Worm (Caenorhabditis elegans) whole organism, L4 larva: Measurements from ENCODE around the gene F22F7.4.

ENCODE experiments used
- D1046.2 ChIP-seq: fragments of 200-800 bp; sonication (Bioruptor generic); IDR thresholded peaks from 2 replicates; pipeline ENCODE4 v1.3.6; 2022; ENCODE audit warnings: missing genetic modification characterization, missing compliant biosample characterization
- F26F4.8 ChIP-seq: fragments of 200-800 bp; sonication (Bioruptor generic); conservative IDR thresholded peaks from 2 replicates; pipeline ENCODE4 v1.3.6; 2022; ENCODE audit warnings: missing genetic modification characterization, missing compliant biosample characterization
- F44E2.7 ChIP-seq: fragments of 200-800 bp; sonication (Bioruptor generic); IDR thresholded peaks from 2 replicates; pipeline ENCODE4 v2.1.2; 2022; ENCODE audit warnings: missing genetic modification characterization, missing compliant biosample characterization
- T20F7.1 ChIP-seq: fragments of 200-800 bp; sonication (Bioruptor generic); optimal IDR thresholded peaks from 2 replicates; lab custom pipeline; 2018; ENCODE audit warnings: mild to moderate bottlenecking, missing genetic modification characterization, missing compliant biosample characterization
- Y48G9A.11 ChIP-seq: fragments of 200-800 bp; sonication (Bioruptor generic); IDR thresholded peaks from 2 replicates; pipeline ENCODE4 v1.3.6; 2022; ENCODE audit warnings: missing genetic modification reagents, missing genetic modification characterization, missing compliant biosample characterization
- Y5F2A.4 ChIP-seq: fragments of 200-800 bp; sonication (Bioruptor generic); optimal IDR thresholded peaks from 2 replicates; lab custom pipeline; 2018; ENCODE audit warnings: mild to moderate bottlenecking, missing genetic modification characterization, missing compliant biosample characterization
- ZK337.2 ChIP-seq: fragments of 200-800 bp; sonication (Bioruptor generic); IDR thresholded peaks from 2 replicates; pipeline ENCODE4 v1.3.6; 2022; ENCODE audit warnings: missing genetic modification reagents, missing genetic modification characterization, missing compliant biosample characterization
- aha-1 ChIP-seq: fragments of 150-350 bp; peaks from one replicate; lab custom pipeline; 2014; ENCODE audit warnings: missing biosample characterization, missing genetic modification characterization
- arid-1 ChIP-seq: fragments of 200-800 bp; sonication (Bioruptor generic); conservative IDR thresholded peaks from 2 replicates; pipeline ENCODE4 v1.3.6; 2022; ENCODE audit warnings: missing genetic modification reagents, missing genetic modification characterization, missing compliant biosample characterization
- ceh-20 ChIP-seq: fragments of 200-800 bp; sonication (Bioruptor generic); IDR thresholded peaks from 2 replicates; pipeline ENCODE4 v1.3.6; 2022; ENCODE audit warnings: missing genetic modification reagents, missing genetic modification characterization, missing compliant biosample characterization
- ceh-44 ChIP-seq: fragments of 200-800 bp; sonication (Bioruptor generic); IDR thresholded peaks from 2 replicates; pipeline ENCODE4 v1.3.6; 2022; ENCODE audit warnings: missing genetic modification reagents, missing genetic modification characterization, missing compliant biosample characterization
- ceh-62 ChIP-seq: sonication (generic microtip); optimal IDR thresholded peaks from 2 replicates; lab custom pipeline; 2017; ENCODE audit warnings: missing biosample characterization, missing genetic modification characterization
- ces-1 ChIP-seq: fragments of 150-350 bp; sonication (generic microtip); optimal IDR thresholded peaks from 4 replicates; lab custom pipeline; 2014; ENCODE audit warnings: missing biosample characterization, missing genetic modification reagents, missing genetic modification characterization
- daf-16 ChIP-seq, 3 experiments: sonication (generic microtip); optimal IDR thresholded peaks; 2 replicates each; lab custom pipeline; 2016 to 2017; ENCODE audit warnings: missing genetic modification characterization in 3 of 3, missing genetic modification reagents in 3 of 3, mild to moderate bottlenecking in 2 of 3, missing compliant biosample characterization in 2 of 3, missing biosample characterization in 1 of 3, moderate library complexity in 1 of 3
- dmd-9 ChIP-seq: fragments of 200-800 bp; sonication (Bioruptor generic); IDR thresholded peaks from 2 replicates; pipeline ENCODE4 v1.3.6; 2022; ENCODE audit warnings: missing genetic modification reagents, missing genetic modification characterization, missing compliant biosample characterization
- dpl-1 ChIP-seq: fragments of 150-350 bp; optimal IDR thresholded peaks from 2 replicates; lab custom pipeline; 2014; ENCODE audit warnings: missing biosample characterization, missing genetic modification reagents, missing genetic modification characterization
- egl-43 ChIP-seq: fragments of 200-800 bp; sonication (Bioruptor generic); IDR thresholded peaks from 2 replicates; pipeline ENCODE4 v1.3.6; 2022; ENCODE audit warnings: missing genetic modification reagents, missing genetic modification characterization, missing compliant biosample characterization
- gei-8 ChIP-seq: fragments of 200-800 bp; sonication (Bioruptor generic); optimal IDR thresholded peaks from 2 replicates; lab custom pipeline; 2018; ENCODE audit warnings: mild to moderate bottlenecking, missing genetic modification characterization, missing compliant biosample characterization
- hif-1 ChIP-seq, 2 experiments: sonication (generic microtip); optimal IDR thresholded peaks; 2 replicates each; lab custom pipeline; 2016 to 2017; ENCODE audit warnings: missing compliant biosample characterization in 2 of 2, missing genetic modification characterization in 2 of 2, missing genetic modification reagents in 2 of 2, missing genotype in 2 of 2, mild to moderate bottlenecking in 1 of 2
- hlh-11 ChIP-seq: fragments of 200-800 bp; sonication (Bioruptor generic); optimal IDR thresholded peaks from 2 replicates; lab custom pipeline; 2018; ENCODE audit warnings: mild to moderate bottlenecking, missing genetic modification characterization, missing compliant biosample characterization
- hmg-1.1 ChIP-seq: fragments of 200-800 bp; sonication (Bioruptor generic); IDR thresholded peaks from 2 replicates; pipeline ENCODE4 v1.3.6; 2022; ENCODE audit warnings: missing genetic modification reagents, missing genetic modification characterization, missing compliant biosample characterization
- lim-7 ChIP-seq: fragments of 200-800 bp; sonication (Bioruptor generic); IDR thresholded peaks from 2 replicates; pipeline ENCODE4 v1.3.6; 2022; ENCODE audit warnings: missing genetic modification characterization, missing compliant biosample characterization
- lin-15B ChIP-seq: fragments of 150-350 bp; sonication (generic microtip); optimal IDR thresholded peaks from 3 replicates; lab custom pipeline; 2014; ENCODE audit warnings: missing biosample characterization, missing genetic modification characterization
- madf-5 ChIP-seq, 2 experiments: fragments of 200-800 bp; sonication (Bioruptor generic); IDR thresholded peaks; 2 replicates each; pipeline ENCODE4 v1.3.6; 2022; ENCODE audit warnings: missing compliant biosample characterization in 2 of 2, missing genetic modification characterization in 2 of 2
- madf-9 ChIP-seq: fragments of 200-800 bp; sonication (Bioruptor generic); conservative IDR thresholded peaks from 2 replicates; pipeline ENCODE4 v1.3.6; 2022; ENCODE audit warnings: missing genetic modification reagents, missing genetic modification characterization, missing compliant biosample characterization
- mdl-1 ChIP-seq, 2 experiments: fragments of 150-350 bp in 1 of 2; sonication (generic microtip) in 1 of 2; optimal IDR thresholded peaks; 2 replicates each; lab custom pipeline; 2014 to 2017; ENCODE audit warnings: missing biosample characterization in 2 of 2, missing genetic modification characterization in 2 of 2
- mep-1 ChIP-seq: fragments of 150-350 bp; sonication (generic microtip); optimal IDR thresholded peaks from 3 replicates; lab custom pipeline; 2014; ENCODE audit warnings: missing biosample characterization, missing genetic modification characterization
- mes-2 ChIP-seq: sonication (generic microtip); optimal IDR thresholded peaks from 2 replicates; lab custom pipeline; 2016; ENCODE audit warnings: missing genotype, mild to moderate bottlenecking, missing genetic modification characterization, missing compliant biosample characterization; ENCODE audit not compliant: poor library complexity, severe bottlenecking
- mxl-2 ChIP-seq: fragments of 200-800 bp; sonication (Bioruptor generic); conservative IDR thresholded peaks from 2 replicates; pipeline ENCODE4 v1.3.6; 2022; ENCODE audit warnings: missing genetic modification reagents, missing genetic modification characterization, missing compliant biosample characterization
- mxl-3 ChIP-seq: fragments of 200-800 bp; sonication (Bioruptor generic); optimal IDR thresholded peaks from 2 replicates; lab custom pipeline; 2018; ENCODE audit warnings: mild to moderate bottlenecking, missing genetic modification characterization, missing compliant biosample characterization
- nhr-102 ChIP-seq: sonication (generic microtip); optimal IDR thresholded peaks from 2 replicates; lab custom pipeline; 2016; ENCODE audit warnings: mild to moderate bottlenecking, missing genetic modification characterization, moderate library complexity, missing compliant biosample characterization
- nhr-111 ChIP-seq: fragments of 200-800 bp; sonication (Bioruptor generic); optimal IDR thresholded peaks from 2 replicates; lab custom pipeline; 2018; ENCODE audit warnings: mild to moderate bottlenecking, missing genetic modification characterization, missing compliant biosample characterization
- nhr-237 ChIP-seq: sonication (generic microtip); optimal IDR thresholded peaks from 2 replicates; lab custom pipeline; 2017; ENCODE audit warnings: missing biosample characterization, missing genetic modification characterization
- nhr-28 ChIP-seq: fragments of 150-350 bp; optimal IDR thresholded peaks from 2 replicates; lab custom pipeline; 2014; ENCODE audit warnings: missing biosample characterization, missing genetic modification characterization
- nhr-42 ChIP-seq: fragments of 200-800 bp; sonication (Bioruptor generic); IDR thresholded peaks from 2 replicates; pipeline ENCODE4 v1.3.6; 2022; ENCODE audit warnings: missing genetic modification characterization, missing compliant biosample characterization
- nhr-48 ChIP-seq: sonication (generic microtip); optimal IDR thresholded peaks from 2 replicates; lab custom pipeline; 2016; ENCODE audit warnings: mild to moderate bottlenecking, missing genetic modification characterization, missing compliant biosample characterization
- nhr-6 ChIP-seq: fragments of 150-350 bp; optimal IDR thresholded peaks from 2 replicates; lab custom pipeline; 2014; ENCODE audit warnings: missing biosample characterization, missing genetic modification characterization
- nhr-77 ChIP-seq: fragments of 150-350 bp; optimal IDR thresholded peaks from 2 replicates; lab custom pipeline; 2014; ENCODE audit warnings: missing biosample characterization, missing genetic modification characterization
- sdz-12 ChIP-seq: fragments of 200-800 bp; sonication (Bioruptor generic); optimal IDR thresholded peaks from 2 replicates; lab custom pipeline; 2018; ENCODE audit warnings: mild to moderate bottlenecking, missing genetic modification characterization, missing compliant biosample characterization
- spr-1 ChIP-seq: sonication (generic microtip); optimal IDR thresholded peaks from 2 replicates; lab custom pipeline; 2016; ENCODE audit warnings: mild to moderate bottlenecking, missing genetic modification characterization, missing compliant biosample characterization
- tag-97 ChIP-seq: fragments of 200-800 bp; sonication (Bioruptor generic); IDR thresholded peaks from 2 replicates; pipeline ENCODE4 v1.3.6; 2022; ENCODE audit warnings: missing genetic modification characterization, missing compliant biosample characterization
- tra-1 ChIP-seq: fragments of 200-800 bp; sonication (Bioruptor generic); IDR thresholded peaks from 2 replicates; pipeline ENCODE4 v1.3.6; 2022; ENCODE audit warnings: missing genetic modification reagents, missing genetic modification characterization, missing compliant biosample characterization
- unc-130 ChIP-seq: sonication (generic microtip); optimal IDR thresholded peaks from 2 replicates; lab custom pipeline; 2016; ENCODE audit warnings: missing genetic modification reagents, missing genetic modification characterization, missing compliant biosample characterization
- unc-62 ChIP-seq, 3 experiments: fragments of 150-350 bp in 1 of 3; sonication (generic microtip); optimal IDR thresholded peaks in 2 of 3; peaks in 1 of 3; 1 replicate in 1 of 3; 2 replicates in 2 of 3; lab custom pipeline; 2014 to 2017; ENCODE audit warnings: missing biosample characterization in 3 of 3, missing genetic modification characterization in 3 of 3, missing genetic modification reagents in 3 of 3, missing genotype in 1 of 3
- zfp-3 ChIP-seq: fragments of 200-800 bp; sonication (Bioruptor generic); conservative IDR thresholded peaks from 2 replicates; pipeline ENCODE4 v1.3.6; 2022; ENCODE audit warnings: missing genetic modification reagents, missing genetic modification characterization, missing compliant biosample characterization
- zip-11 ChIP-seq: fragments of 200-800 bp; sonication (Bioruptor generic); IDR thresholded peaks from 2 replicates; pipeline ENCODE4 v1.3.6; 2022; ENCODE audit warnings: missing genetic modification characterization, missing compliant biosample characterization
- ztf-7 ChIP-seq: fragments of 150-350 bp; optimal IDR thresholded peaks from 2 replicates; lab custom pipeline; 2014; ENCODE audit warnings: missing biosample characterization, missing genetic modification characterization

The F22F7.4 gene

ce11 chrV:2134340-2134739 is 28.5 kb upstream of the F22F7.4 start (continued):
- TF ChIP-seq lim-7 (GFP tag; lab: Robert Waterston, UW) (0 out of 2 replicates have a peak, but pooled peaks have one; percentile 47), ztf-7 (tag; lab: Kevin White, UChicago) (no peak), Y5F2A.4 (GFP tag; lab: Kevin White, UChicago) (no peak), Y48G9A.11 (GFP tag; lab: Robert Waterston, UW) (0 out of 2 replicates have a peak, but pooled peaks have one; percentile 39), lin-15B (tag; lab: Kevin White, UChicago) (no peak), mdl-1 (tag; optimal IDR thresholded peaks at IDR 0.05; lab: Kevin White, UChicago) (no peak), spr-1 (tag; lab: Kevin White, UChicago) (no peak)
- TF ChIP-seq, all 104 proteins: peak for 8

DNA sequence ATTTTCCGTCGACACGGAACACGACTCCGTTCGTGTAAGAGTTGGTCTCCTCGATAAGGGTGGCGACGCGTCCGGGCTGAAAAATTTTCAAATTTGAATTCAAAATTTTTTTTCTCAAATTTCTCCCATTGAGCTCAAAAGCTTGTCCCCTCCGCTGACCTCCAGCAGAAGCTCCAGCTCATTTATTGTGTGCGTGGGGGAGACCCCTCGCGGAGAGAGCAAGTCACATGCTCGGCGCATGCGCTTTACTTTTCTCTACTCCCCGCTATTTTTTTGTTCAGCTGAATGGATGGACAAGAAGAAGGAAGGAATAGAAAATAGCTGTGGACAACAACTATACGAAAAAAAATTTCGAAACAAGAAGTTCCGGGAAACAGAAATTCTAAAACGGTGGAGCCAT is 27.6 kb upstream of the F22F7.4 start:
- TF ChIP-seq egl-43 (GFP tag; lab: Robert Waterston, UW) = 0 out of 2 replicates have a peak, but pooled peaks have one; percentile 49
- 0 out of 2 replicates have a peak, but pooled peaks have one; percentile 37 for TF ChIP-seq arid-1 (GFP tag; lab: Robert Waterston, UW)
- no peak for TF ChIP-seq madf-9
- no peak for TF ChIP-seq T20F7.1 (GFP tag; lab: Kevin White, UChicago)
- no peak for TF ChIP-seq F44E2.7 (GFP tag; lab: Robert Waterston, UW)
- TF ChIP-seq madf-5 (GFP tag; IDR thresholded peaks at IDR 0.05; lab: Robert Waterston, UW) = no peak
- peak; percentile 74 for TF ChIP-seq mep-1 (tag; lab: Kevin White, UChicago)
- TF ChIP-seq nhr-237 = no peak
- 0 out of 2 replicates have a peak, but pooled peaks have one; percentile 32 for TF ChIP-seq tra-1 (GFP tag; lab: Robert Waterston, UW)
- peak; percentile 2 for TF ChIP-seq ces-1
- no peak for TF ChIP-seq nhr-42
- no peak for TF ChIP-seq ceh-44
- TF ChIP-seq zip-11 (GFP tag; lab: Robert Waterston, UW) = no peak
- no peak for TF ChIP-seq zfp-3 (GFP tag; lab: Robert Waterston, UW)
- no peak for TF ChIP-seq nhr-111 (GFP tag; lab: Kevin White, UChicago)
- peak in 1 of 2 experiments; percentile 6 for TF ChIP-seq daf-16 (GFP tag; optimal IDR thresholded peaks at IDR 0.05; lab: Kevin White, UChicago)
- TF ChIP-seq daf-16 (tag; optimal IDR thresholded peaks at IDR 0.05; lab: Kevin White, UChicago) = peak; percentile 24
- peak; percentile 1 for TF ChIP-seq nhr-28
- peak; percentile 52 for TF ChIP-seq mes-2 (tag; lab: Kevin White, UChicago)
- peak; percentile 28 for TF ChIP-seq dpl-1
- no peak for TF ChIP-seq lim-7 (GFP tag; lab: Robert Waterston, UW)
- TF ChIP-seq nhr-102 (tag; lab: Kevin White, UChicago) = no peak
- TF ChIP-seq Y48G9A.11 (GFP tag; lab: Robert Waterston, UW) = no peak
- no peak for TF ChIP-seq F26F4.8 (GFP tag; lab: Robert Waterston, UW)
- TF ChIP-seq mdl-1 (tag; optimal IDR thresholded peaks at IDR 0.05; lab: Kevin White, UChicago) = peak; percentile 71 to 93
- TF ChIP-seq aha-1 (tag; lab: Kevin White, UChicago) = peak; percentile 95
- no peak for TF ChIP-seq nhr-6
- TF ChIP-seq dmd-9 (GFP tag; lab: Robert Waterston, UW) = no peak
- TF ChIP-seq tag-97 (GFP tag; lab: Robert Waterston, UW) = no peak
- peak; percentile 1 for TF ChIP-seq nhr-77 (tag; lab: Kevin White, UChicago)
- no peak for TF ChIP-seq ceh-62 (tag; lab: Kevin White, UChicago)
- peak in 1 of 2 experiments; percentile 76 for TF ChIP-seq hif-1 (tag; optimal IDR thresholded peaks at IDR 0.05; lab: Kevin White, UChicago)
- no peak for TF ChIP-seq gei-8 (GFP tag; lab: Kevin White, UChicago)
- TF ChIP-seq ceh-20 (GFP tag; lab: Robert Waterston, UW) = peak; percentile 31; the same call in 1 of the 2 replicates
- peak; percentile 68 for TF ChIP-seq hmg-1.1 (GFP tag; lab: Robert Waterston, UW)
- TF ChIP-seq mxl-3 (GFP tag; lab: Kevin White, UChicago) = peak; percentile 11
- TF ChIP-seq sdz-12 (GFP tag; lab: Kevin White, UChicago) = no peak
- TF ChIP-seq D1046.2 (GFP tag; lab: Robert Waterston, UW) = no peak
- TF ChIP-seq mxl-2 (GFP tag; lab: Robert Waterston, UW) = peak; percentile 97
- no peak for TF ChIP-seq ZK337.2 (GFP tag; lab: Robert Waterston, UW)
- no peak for TF ChIP-seq unc-130
- TF ChIP-seq Y5F2A.4 (GFP tag; lab: Kevin White, UChicago) = no peak
- peak; percentile 8 for TF ChIP-seq nhr-48 (tag; lab: Kevin White, UChicago)
- TF ChIP-seq hlh-11 (tag; lab: Kevin White, UChicago) = peak; percentile 83
- TF ChIP-seq unc-62 (GFP tag; optimal IDR thresholded peaks at IDR 0.05 in 1 of 2; lab: Kevin White, UChicago) = no peak
- no peak for TF ChIP-seq unc-62 (tag; optimal IDR thresholded peaks at IDR 0.05; lab: Kevin White, UChicago)
